Worm (Caenorhabditis elegans) whole organism, L3 larva: ENCODE data around the gene srw-136.

Experiments used
- ceh-16 ChIP-seq: sonication (generic microtip); optimal IDR thresholded peaks from 2 replicates; lab custom pipeline; 2017; ENCODE audit warnings: missing biosample characterization, missing genetic modification characterization
- elt-2 ChIP-seq: sonication (generic microtip); optimal IDR thresholded peaks from 2 replicates; lab custom pipeline; 2016; ENCODE audit warnings: missing genetic modification reagents, mild to moderate bottlenecking, missing genetic modification characterization, missing compliant biosample characterization
- fos-1 ChIP-seq: fragments of 150-350 bp; optimal IDR thresholded peaks from 2 replicates; lab custom pipeline; 2014; ENCODE audit warnings: missing biosample characterization, missing genetic modification characterization
- nfya-1 ChIP-seq: sonication (generic microtip); optimal IDR thresholded peaks from 2 replicates; lab custom pipeline; 2017; ENCODE audit warnings: missing genetic modification characterization, mild to moderate bottlenecking, missing compliant biosample characterization, antibody characterized with exemption, moderate library complexity; ENCODE audit not compliant: insufficient read depth
- nhr-237 ChIP-seq: fragments of 150-350 bp; optimal IDR thresholded peaks from 2 replicates; lab custom pipeline; 2014; ENCODE audit warnings: missing biosample characterization, missing genetic modification characterization
- nhr-28 ChIP-seq: fragments of 150-350 bp; optimal IDR thresholded peaks from 2 replicates; lab custom pipeline; 2014; ENCODE audit warnings: missing biosample characterization, missing genetic modification characterization
- snpc-4 ChIP-seq: fragments of 150-350 bp; optimal IDR thresholded peaks from 2 replicates; lab custom pipeline; 2014; ENCODE audit warnings: missing biosample characterization, missing genetic modification characterization

DNA sequence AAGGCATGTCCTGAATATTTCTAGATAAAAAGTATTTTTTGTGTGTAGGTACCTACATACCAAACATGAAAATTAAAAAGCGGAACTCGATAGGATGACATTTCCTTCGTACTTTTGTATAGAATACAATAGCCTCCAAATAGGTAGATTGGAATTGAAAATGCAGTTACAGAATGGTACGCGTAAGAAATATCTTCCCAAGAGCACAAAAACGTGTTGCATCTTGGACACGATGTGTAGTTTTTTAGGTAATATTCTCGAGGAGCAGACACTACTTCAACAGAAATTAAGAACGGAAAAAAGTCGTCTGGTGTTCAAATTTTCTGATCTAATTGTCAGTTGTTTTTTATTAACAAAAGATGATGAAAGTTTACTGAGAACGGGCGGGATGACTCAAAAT is 23.0 kb downstream of the srw-136 start, which contains the start of gene srh-85:
- TF ChIP-seq snpc-4 (tag; lab: Kevin White, UChicago) (no peak), fos-1 (tag; lab: Kevin White, UChicago) (no peak), nfya-1 (tag; lab: Kevin White, UChicago) (no peak), nhr-28 (tag; lab: Kevin White, UChicago) (no peak), elt-2 (tag; lab: Kevin White, UChicago) (no peak), ceh-16 (tag; lab: Kevin White, UChicago) (no peak), nhr-237 (no peak)
